Fruit fly (Drosophila melanogaster) whole organism, prepupa: ENCODE data around the gene CG44090.

Source experiments
- Blimp-1 ChIP-seq: fragments of 200-800 bp; sonication (Bioruptor generic); optimal IDR thresholded peaks from 3 replicates; lab custom pipeline; 2017; ENCODE audit warnings: missing biosample characterization, missing genetic modification characterization, mild to moderate bottlenecking, moderate library complexity, missing genetic modification reagents
- CG10631 ChIP-seq: fragments of 200-800 bp; sonication (Bioruptor generic); optimal IDR thresholded peaks from 2 replicates; lab custom pipeline; 2016; ENCODE audit warnings: missing biosample characterization, missing genetic modification characterization
- CG11762 ChIP-seq: fragments of 200-800 bp; sonication (Bioruptor generic); optimal IDR thresholded peaks from 3 replicates; lab custom pipeline; 2016; ENCODE audit warnings: missing biosample characterization, missing genetic modification characterization; ENCODE audit not compliant: insufficient read depth
- CG15336 ChIP-seq: fragments of 200-800 bp; sonication (Bioruptor generic); IDR thresholded peaks from 2 replicates; pipeline ENCODE4 v1.3.6; 2022; ENCODE audit warnings: missing biosample characterization, missing genetic modification characterization
- CG1621 ChIP-seq: fragments of 200-800 bp; sonication (Bioruptor generic); optimal IDR thresholded peaks from 3 replicates; lab custom pipeline; 2018; ENCODE audit warnings: missing biosample characterization, mild to moderate bottlenecking, missing genetic modification characterization
- CG16779 ChIP-seq: fragments of 200-800 bp; sonication (Bioruptor generic); optimal IDR thresholded peaks from 3 replicates; lab custom pipeline; 2017; ENCODE audit warnings: missing biosample characterization, mild to moderate bottlenecking, missing genetic modification characterization
- CG3032 ChIP-seq: fragments of 200-800 bp; optimal IDR thresholded peaks from 2 replicates; lab custom pipeline; 2019; ENCODE audit warnings: missing biosample characterization, mild to moderate bottlenecking, missing genetic modification characterization, moderate library complexity
- CG31627 ChIP-seq: fragments of 200-800 bp; sonication (Bioruptor generic); optimal IDR thresholded peaks from 3 replicates; lab custom pipeline; 2016; ENCODE audit warnings: missing biosample characterization, missing genetic modification characterization
- CG32006 ChIP-seq: fragments of 200-800 bp; sonication (Bioruptor generic); optimal IDR thresholded peaks from 3 replicates; lab custom pipeline; 2017; ENCODE audit warnings: missing biosample characterization, mild to moderate bottlenecking, missing genetic modification characterization
- CG34406 ChIP-seq: fragments of 200-800 bp; sonication (Bioruptor generic); optimal IDR thresholded peaks from 3 replicates; lab custom pipeline; 2016; ENCODE audit warnings: missing biosample characterization, missing genetic modification characterization
- CG3919 ChIP-seq: fragments of 200-800 bp; sonication (Bioruptor generic); optimal IDR thresholded peaks from 3 replicates; lab custom pipeline; 2016; ENCODE audit warnings: missing biosample characterization, missing genetic modification characterization
- CG6276 ChIP-seq: fragments of 200-800 bp; sonication (Bioruptor generic); optimal IDR thresholded peaks from 2 replicates; lab custom pipeline; 2017; ENCODE audit warnings: missing biosample characterization, mild to moderate bottlenecking, missing genetic modification characterization
- CG6854 ChIP-seq: fragments of 200-800 bp; sonication (Bioruptor generic); optimal IDR thresholded peaks from 2 replicates; lab custom pipeline; 2017; ENCODE audit warnings: missing biosample characterization, mild to moderate bottlenecking, missing genetic modification characterization
- CG8119 ChIP-seq: fragments of 200-800 bp; sonication (Bioruptor generic); IDR thresholded peaks from 3 replicates; pipeline ENCODE4 v1.3.6; 2022; ENCODE audit warnings: missing biosample characterization, missing genetic modification characterization
- CG8319 ChIP-seq: fragments of 200-800 bp; sonication (Bioruptor generic); optimal IDR thresholded peaks from 3 replicates; lab custom pipeline; 2016; ENCODE audit warnings: missing biosample characterization, missing genetic modification characterization
- CG9139 ChIP-seq: fragments of 200-800 bp; sonication (Bioruptor generic); optimal IDR thresholded peaks from 3 replicates; lab custom pipeline; 2017; ENCODE audit warnings: missing biosample characterization, mild to moderate bottlenecking, missing genetic modification characterization
- Eip75B ChIP-seq: fragments of 200-800 bp; sonication (Bioruptor generic); optimal IDR thresholded peaks from 3 replicates; lab custom pipeline; 2016; ENCODE audit warnings: missing biosample characterization, missing genetic modification characterization
- Eip78C ChIP-seq: fragments of 200-800 bp; sonication (Bioruptor generic); peaks from one replicate; lab custom pipeline; 2016; ENCODE audit warnings: missing biosample characterization, missing genetic modification characterization
- Ets21C ChIP-seq: fragments of 200-800 bp; sonication (Bioruptor generic); optimal IDR thresholded peaks from 3 replicates; lab custom pipeline; 2016; ENCODE audit warnings: missing biosample characterization, missing genetic modification characterization
- Ets96B ChIP-seq: fragments of 200-800 bp; optimal IDR thresholded peaks from 2 replicates; lab custom pipeline; 2019; ENCODE audit warnings: missing biosample characterization, mild to moderate bottlenecking, missing genetic modification characterization, moderate library complexity
- Gug ChIP-seq: fragments of 200-800 bp; sonication (Bioruptor generic); IDR thresholded peaks from 2 replicates; pipeline ENCODE4 v1.3.6; 2022; ENCODE audit warnings: missing biosample characterization, missing genetic modification characterization
- Hr39 ChIP-seq: fragments of 200-800 bp; sonication (Bioruptor generic); optimal IDR thresholded peaks from 2 replicates; lab custom pipeline; 2016; ENCODE audit warnings: missing biosample characterization, missing genetic modification characterization
- Hr4 ChIP-seq: fragments of 200-800 bp; sonication (Bioruptor generic); optimal IDR thresholded peaks from 3 replicates; lab custom pipeline; 2016; ENCODE audit warnings: missing biosample characterization, missing genetic modification characterization
- Smox ChIP-seq: fragments of 200-800 bp; sonication (Bioruptor generic); optimal IDR thresholded peaks from 3 replicates; lab custom pipeline; 2016; ENCODE audit warnings: missing biosample characterization, missing genetic modification characterization
- Sox15 ChIP-seq: fragments of 200-800 bp; sonication (Bioruptor generic); optimal IDR thresholded peaks from 3 replicates; lab custom pipeline; 2016; ENCODE audit warnings: missing biosample characterization, missing genetic modification characterization
- achi ChIP-seq: fragments of 200-800 bp; sonication (Bioruptor generic); optimal IDR thresholded peaks from 3 replicates; lab custom pipeline; 2016; ENCODE audit warnings: missing biosample characterization, missing genetic modification characterization
- acj6 ChIP-seq: fragments of 200-800 bp; sonication (Bioruptor generic); optimal IDR thresholded peaks from 3 replicates; lab custom pipeline; 2016; ENCODE audit warnings: missing biosample characterization, missing genetic modification characterization
- cyc ChIP-seq: fragments of 200-800 bp; sonication (Bioruptor generic); optimal IDR thresholded peaks from 3 replicates; lab custom pipeline; 2016; ENCODE audit warnings: missing biosample characterization, missing genetic modification characterization
- eg ChIP-seq: fragments of 200-800 bp; sonication (Bioruptor generic); IDR thresholded peaks from 3 replicates; pipeline ENCODE4 v1.3.6; 2022; ENCODE audit warnings: missing biosample characterization, missing genetic modification characterization
- esn ChIP-seq: fragments of 200-800 bp; sonication (Bioruptor generic); optimal IDR thresholded peaks from 2 replicates; lab custom pipeline; 2016; ENCODE audit warnings: missing biosample characterization, mild to moderate bottlenecking, missing genetic modification characterization, moderate library complexity
- fd59A ChIP-seq: fragments of 200-800 bp; sonication (Bioruptor generic); optimal IDR thresholded peaks from 2 replicates; lab custom pipeline; 2017; ENCODE audit warnings: missing biosample characterization, mild to moderate bottlenecking, missing genetic modification characterization, missing genetic modification reagents
- fd85E ChIP-seq: fragments of 200-800 bp; sonication (Bioruptor generic); optimal IDR thresholded peaks from 3 replicates; lab custom pipeline; 2016; ENCODE audit warnings: missing biosample characterization, missing genetic modification characterization
- lz ChIP-seq: fragments of 200-800 bp; sonication (Bioruptor generic); optimal IDR thresholded peaks from 3 replicates; lab custom pipeline; 2016; ENCODE audit warnings: missing biosample characterization, missing genetic modification characterization
- net ChIP-seq: fragments of 200-800 bp; sonication (Bioruptor generic); optimal IDR thresholded peaks from 3 replicates; lab custom pipeline; 2016; ENCODE audit warnings: missing biosample characterization, missing genetic modification characterization
- salr ChIP-seq, 2 experiments: fragments of 200-800 bp; sonication (Bioruptor generic); optimal IDR thresholded peaks; 3 replicates each; lab custom pipeline; 2016 to 2018; ENCODE audit warnings: missing biosample characterization in 2 of 2, missing genetic modification characterization in 2 of 2, mild to moderate bottlenecking in 1 of 2
- ss ChIP-seq, 2 experiments: fragments of 200-800 bp; sonication (Bioruptor generic); optimal IDR thresholded peaks; 2 replicates in 1 of 2; 3 replicates in 1 of 2; lab custom pipeline; 2017 to 2018; ENCODE audit warnings: mild to moderate bottlenecking in 2 of 2, missing biosample characterization in 2 of 2, missing genetic modification characterization in 2 of 2, moderate library complexity in 1 of 2
- svp ChIP-seq: fragments of 200-800 bp; sonication (Bioruptor generic); peaks from one replicate; lab custom pipeline; 2016; ENCODE audit warnings: missing biosample characterization, missing genetic modification characterization
- topi ChIP-seq: fragments of 200-800 bp; sonication (Bioruptor generic); optimal IDR thresholded peaks from 3 replicates; lab custom pipeline; 2016; ENCODE audit warnings: missing biosample characterization, missing genetic modification characterization

The CG44090 gene

dm6 chr3R:17430481-17430880 lies 3.7 kb downstream of the CG44090 start (continued):
- TF ChIP-seq net (GFP tag; lab: Kevin White, UChicago) (peak; percentile 23), CG10631 (GFP tag; lab: Kevin White, UChicago) (no peak), CG3919 (GFP tag; lab: Kevin White, UChicago) (peak; percentile 8), lz (GFP tag; lab: Kevin White, UChicago) (no peak), CG11762 (no peak), topi (GFP tag; lab: Kevin White, UChicago) (no peak), Hr39 (GFP tag; lab: Kevin White, UChicago) (no peak), CG8119 (GFP tag; lab: Robert Waterston, UW) (peak; percentile 55; the same call in 2 of the 3 replicates), CG9139 (no peak), CG32006 (peak; percentile 73), CG31627 (GFP tag; lab: Kevin White, UChicago) (no peak), achi (peak; percentile 19), Smox (GFP tag; lab: Kevin White, UChicago) (no peak), fd85E (GFP tag; lab: Kevin White, UChicago) (no peak), acj6 (GFP tag; lab: Kevin White, UChicago) (no peak), eg (GFP tag; lab: Robert Waterston, UW) (peak; percentile 66), Hr4 (GFP tag; lab: Kevin White, UChicago) (peak; percentile 75), cyc (GFP tag; lab: Kevin White, UChicago) (no peak), CG16779 (no peak), CG15336 (GFP tag; lab: Robert Waterston, UW) (peak; percentile 69), CG6854 (GFP tag; lab: Kevin White, UChicago) (no peak), Gug (GFP tag; lab: Robert Waterston, UW) (peak; percentile 40; the same call in 1 of the 2 replicates), CG1621 (tag; lab: Kevin White, UChicago) (no peak), esn (GFP tag; lab: Kevin White, UChicago) (no peak), ss (GFP tag; optimal IDR thresholded peaks at IDR 0.05; lab: Kevin White, UChicago) (no peak), Sox15 (GFP tag; lab: Kevin White, UChicago) (no peak), Eip75B (GFP tag; lab: Kevin White, UChicago) (no peak)

DNA sequence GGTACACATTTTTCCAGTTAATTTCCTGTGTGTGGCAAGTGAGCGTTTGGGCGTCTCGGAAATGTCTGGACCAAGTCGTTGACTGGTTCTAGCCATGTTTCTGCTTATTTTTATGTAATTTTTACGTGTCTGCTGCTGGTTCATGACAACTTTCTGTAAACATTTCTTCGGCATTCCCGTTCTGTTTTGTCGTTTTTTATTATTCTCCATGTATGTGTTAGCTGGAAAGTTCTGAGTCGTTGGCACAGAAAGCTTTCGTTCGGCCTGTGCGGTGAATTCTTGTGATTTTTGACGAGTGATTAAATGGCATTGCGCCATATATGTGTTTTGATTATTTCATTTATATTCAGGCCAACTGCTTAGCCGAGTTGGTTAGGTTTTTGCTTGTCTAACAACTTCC lies 8.0 kb downstream of the CG44090 start:
- TF ChIP-seq eg (GFP tag; lab: Robert Waterston, UW): no peak

- TF ChIP-seq Blimp-1 (GFP tag; lab: Kevin White, UChicago): no peak
- no peak for TF ChIP-seq CG15336 (GFP tag; lab: Robert Waterston, UW)
- no peak for TF ChIP-seq lz (GFP tag; lab: Kevin White, UChicago)
- TF ChIP-seq CG8119 (GFP tag; lab: Robert Waterston, UW): 0 out of 3 replicates have a peak, but pooled peaks have one; percentile 19
- no peak for TF ChIP-seq CG31627 (GFP tag; lab: Kevin White, UChicago)
- TF ChIP-seq Hr39 (GFP tag; lab: Kevin White, UChicago): no peak
- no peak for TF ChIP-seq CG3032 (tag; lab: Kevin White, UChicago)
- TF ChIP-seq svp: peak; percentile 35
- TF ChIP-seq CG16779: no peak
- TF ChIP-seq salr (GFP tag; optimal IDR thresholded peaks at IDR 0.05; lab: Kevin White, UChicago): no peak
- no peak for TF ChIP-seq CG34406
- no peak for TF ChIP-seq CG8319 (GFP tag; lab: Kevin White, UChicago)
These were observed 8.8 kb downstream of the CG44090 start, which contains the start of gene cysu for dm6 chr3R:17425417-17425915. Gene cysu (plus strand): TSS chr3R:17425768.

dm6 chr3R:17422102-17422501 lies 12.1 kb downstream of the CG44090 start, which contains the start of gene CG14332:
Gene CG14332 (minus strand): TSS chr3R:17422202.
- TF ChIP-seq achi (no peak), Sox15 (GFP tag; lab: Kevin White, UChicago) (no peak), Gug (GFP tag; lab: Robert Waterston, UW) (no peak), fd59A (GFP tag; lab: Kevin White, UChicago) (no peak), Hr39 (GFP tag; lab: Kevin White, UChicago) (no peak), CG31627 (GFP tag; lab: Kevin White, UChicago) (no peak), fd85E (GFP tag; lab: Kevin White, UChicago) (no peak), Ets96B (no peak), Eip78C (GFP tag; lab: Kevin White, UChicago) (no peak), CG6276 (no peak), Ets21C (GFP tag; lab: Kevin White, UChicago) (no peak), CG6854 (GFP tag; lab: Kevin White, UChicago) (no peak), CG3032 (tag; lab: Kevin White, UChicago) (no peak)
